Fruit fly (Drosophila melanogaster) whole organism, wandering third instar larva: ENCODE data around the gene Tsr1.

Source experiments
- Abd-B ChIP-seq: fragments of >200 bp; optimal IDR thresholded peaks from 2 replicates; lab custom pipeline; 2017; ENCODE audit warnings: missing biosample characterization, missing genetic modification characterization
- CG32264 ChIP-seq: fragments of 200-800 bp; sonication (Bioruptor generic); optimal IDR thresholded peaks from 2 replicates; lab custom pipeline; 2016; ENCODE audit warnings: missing biosample characterization, missing genetic modification characterization
- CG9705 ChIP-seq: fragments of 200-800 bp; sonication (Bioruptor generic); optimal IDR thresholded peaks from 2 replicates; lab custom pipeline; 2018; ENCODE audit warnings: missing biosample characterization, mild to moderate bottlenecking, missing genetic modification characterization
- CrebA ChIP-seq: fragments of 200-800 bp; sonication (Bioruptor generic); optimal IDR thresholded peaks from 2 replicates; lab custom pipeline; 2016; ENCODE audit warnings: missing biosample characterization, mild to moderate bottlenecking, missing genetic modification characterization, borderline replicate concordance
- Dfd ChIP-seq: fragments of >200 bp; optimal IDR thresholded peaks from 2 replicates; lab custom pipeline; 2017; ENCODE audit warnings: missing biosample characterization, missing genetic modification characterization
- Dif ChIP-seq: fragments of 200-275, 200-300 bp; sonication (Bioruptor generic); optimal IDR thresholded peaks from 2 replicates; lab custom pipeline; 2018; ENCODE audit warnings: missing biosample characterization, missing genetic modification characterization; ENCODE audit not compliant: partially characterized antibody
- GATAd ChIP-seq: sonication (Bioruptor generic); optimal IDR thresholded peaks from 2 replicates; lab custom pipeline; 2016; ENCODE audit warnings: missing biosample characterization, missing genetic modification characterization
- HLH106 ChIP-seq: fragments of 200-800 bp; optimal IDR thresholded peaks from 3 replicates; lab custom pipeline; 2019; ENCODE audit warnings: missing biosample characterization, mild to moderate bottlenecking, missing genetic modification characterization, moderate library complexity
- Hnf4 ChIP-seq: fragments of 200-800 bp; sonication (Bioruptor generic); optimal IDR thresholded peaks from 2 replicates; lab custom pipeline; 2016; ENCODE audit warnings: missing biosample characterization, mild to moderate bottlenecking, missing genetic modification characterization
- Hr78 ChIP-seq: fragments of >200 bp; optimal IDR thresholded peaks from 2 replicates; lab custom pipeline; 2017; ENCODE audit warnings: missing biosample characterization, missing genetic modification characterization
- Hr83 ChIP-seq: fragments of 200-300 bp; sonication (Bioruptor generic); optimal IDR thresholded peaks from 2 replicates; lab custom pipeline; 2016; ENCODE audit warnings: missing biosample characterization, mild to moderate bottlenecking, missing genetic modification characterization, moderate library complexity; ENCODE audit not compliant: poor library complexity, severe bottlenecking
- Jra ChIP-seq: sonication (Bioruptor generic); optimal IDR thresholded peaks from 2 replicates; lab custom pipeline; 2016; ENCODE audit warnings: missing biosample characterization, missing genetic modification characterization
- Mio ChIP-seq: sonication (Bioruptor generic); optimal IDR thresholded peaks from 2 replicates; lab custom pipeline; 2016; ENCODE audit warnings: missing biosample characterization, missing genetic modification characterization
- Myc ChIP-seq: fragments of >200 bp; optimal IDR thresholded peaks from 2 replicates; lab custom pipeline; 2017
- N ChIP-seq: fragments of >200 bp; optimal IDR thresholded peaks from 2 replicates; lab custom pipeline; 2018; ENCODE audit warnings: missing biosample characterization, missing external identifiers, missing genetic modification characterization
- OdsH ChIP-seq: fragments of 200-800 bp; sonication (Bioruptor generic); optimal IDR thresholded peaks from 2 replicates; lab custom pipeline; 2016; ENCODE audit warnings: missing biosample characterization, mild to moderate bottlenecking, missing genetic modification characterization
- Rel ChIP-seq, 2 experiments: fragments of 200-800 bp; sonication (Bioruptor generic) in 1 of 2; optimal IDR thresholded peaks; 2 replicates in 1 of 2; 3 replicates in 1 of 2; lab custom pipeline; 2016 to 2019; ENCODE audit warnings: mild to moderate bottlenecking in 2 of 2, missing biosample characterization in 2 of 2, missing genetic modification characterization in 2 of 2, moderate library complexity in 1 of 2
- Sp1 ChIP-seq: fragments of 200-800 bp; sonication (Bioruptor generic); optimal IDR thresholded peaks from 3 replicates; lab custom pipeline; 2019; ENCODE audit warnings: missing biosample characterization, mild to moderate bottlenecking, missing genetic modification characterization, moderate library complexity
- Vsx2 ChIP-seq: fragments of 200-300, 225-300 bp; sonication (Bioruptor generic); optimal IDR thresholded peaks from 2 replicates; lab custom pipeline; 2018; ENCODE audit warnings: missing biosample characterization, missing genetic modification characterization; ENCODE audit not compliant: partially characterized antibody
- br ChIP-seq: fragments of 200-800 bp; sonication (Bioruptor generic); optimal IDR thresholded peaks from 2 replicates; lab custom pipeline; 2016; ENCODE audit warnings: missing biosample characterization, missing genetic modification characterization
- brk ChIP-seq: fragments of 200-800 bp; sonication (Bioruptor generic); optimal IDR thresholded peaks from 2 replicates; lab custom pipeline; 2016; ENCODE audit warnings: missing biosample characterization, mild to moderate bottlenecking, missing genetic modification characterization
- dl ChIP-seq, 2 experiments: fragments of 175-275, 200-275 bp in 1 of 2; fragments of 200-275 bp in 1 of 2; sonication (Bioruptor generic); optimal IDR thresholded peaks; lab custom pipeline; 2018; ENCODE audit warnings: mild to moderate bottlenecking in 2 of 2, missing biosample characterization in 2 of 2, missing genetic modification characterization in 2 of 2, moderate library complexity in 2 of 2; ENCODE audit not compliant: partially characterized antibody in 2 of 2, insufficient read depth in 1 of 2
- dmrt93B ChIP-seq: fragments of 200-800 bp; sonication (Bioruptor generic); optimal IDR thresholded peaks from 2 replicates; lab custom pipeline; 2018; ENCODE audit warnings: missing biosample characterization, mild to moderate bottlenecking, missing genetic modification characterization
- dsf ChIP-seq: sonication (Bioruptor generic); optimal IDR thresholded peaks from 2 replicates; lab custom pipeline; 2016; ENCODE audit warnings: missing biosample characterization, missing genetic modification characterization, borderline replicate concordance
- ey ChIP-seq: fragments of 200-800 bp; sonication (Bioruptor generic); optimal IDR thresholded peaks from 2 replicates; lab custom pipeline; 2016; ENCODE audit warnings: missing biosample characterization, missing genetic modification characterization
- foxo ChIP-seq, 2 experiments: fragments of 200-800 bp; sonication (Bioruptor generic); optimal IDR thresholded peaks; 2 replicates in 1 of 2; 3 replicates in 1 of 2; lab custom pipeline; 2016 to 2017; ENCODE audit warnings: missing biosample characterization in 2 of 2, missing genetic modification characterization in 2 of 2
- fru ChIP-seq: fragments of 200-800 bp; sonication (Bioruptor generic); optimal IDR thresholded peaks from 3 replicates; lab custom pipeline; 2016; ENCODE audit warnings: missing biosample characterization, mild to moderate bottlenecking, missing genetic modification characterization
- h ChIP-seq: fragments of 200-800 bp; sonication (Bioruptor generic); optimal IDR thresholded peaks from 3 replicates; lab custom pipeline; 2016; ENCODE audit warnings: missing biosample characterization, mild to moderate bottlenecking, missing genetic modification characterization
- jim ChIP-seq: fragments of 175-275, 200-325 bp; sonication (Bioruptor generic); optimal IDR thresholded peaks from 2 replicates; lab custom pipeline; 2016; ENCODE audit warnings: missing biosample characterization, mild to moderate bottlenecking, missing genetic modification characterization
- lola ChIP-seq: fragments of >200 bp; optimal IDR thresholded peaks from 2 replicates; lab custom pipeline; 2017; ENCODE audit warnings: missing biosample characterization, missing genetic modification characterization
- pan ChIP-seq: fragments of >200 bp; optimal IDR thresholded peaks from 2 replicates; lab custom pipeline; 2017
- psq ChIP-seq: fragments of 200-800 bp; sonication (Bioruptor generic); optimal IDR thresholded peaks from 3 replicates; lab custom pipeline; 2017; ENCODE audit warnings: missing biosample characterization, mild to moderate bottlenecking, missing genetic modification characterization, moderate library complexity
- rgr ChIP-seq: fragments of 200-800 bp; sonication (Bioruptor generic); optimal IDR thresholded peaks from 3 replicates; lab custom pipeline; 2016; ENCODE audit warnings: missing biosample characterization, mild to moderate bottlenecking, missing genetic modification characterization
- sage ChIP-seq: fragments of 200-800 bp; sonication (Bioruptor generic); optimal IDR thresholded peaks from 2 replicates; lab custom pipeline; 2016; ENCODE audit warnings: missing biosample characterization, mild to moderate bottlenecking, missing genetic modification characterization
- sv ChIP-seq: fragments of 200-800 bp; sonication (Bioruptor generic); optimal IDR thresholded peaks from 3 replicates; lab custom pipeline; 2016; ENCODE audit warnings: missing biosample characterization, missing genetic modification characterization
- tai ChIP-seq: sonication (Bioruptor generic); optimal IDR thresholded peaks from 2 replicates; lab custom pipeline; 2016; ENCODE audit warnings: missing biosample characterization, missing genetic modification characterization
- usp ChIP-seq: fragments of >200 bp; optimal IDR thresholded peaks from 2 replicates; lab custom pipeline; 2017; ENCODE audit warnings: missing biosample characterization, missing genetic modification characterization
- woc ChIP-seq: sonication (Bioruptor generic); optimal IDR thresholded peaks from 2 replicates; lab custom pipeline; 2016; ENCODE audit warnings: missing biosample characterization, mild to moderate bottlenecking, missing genetic modification characterization

Tsr1 gene

DNA sequence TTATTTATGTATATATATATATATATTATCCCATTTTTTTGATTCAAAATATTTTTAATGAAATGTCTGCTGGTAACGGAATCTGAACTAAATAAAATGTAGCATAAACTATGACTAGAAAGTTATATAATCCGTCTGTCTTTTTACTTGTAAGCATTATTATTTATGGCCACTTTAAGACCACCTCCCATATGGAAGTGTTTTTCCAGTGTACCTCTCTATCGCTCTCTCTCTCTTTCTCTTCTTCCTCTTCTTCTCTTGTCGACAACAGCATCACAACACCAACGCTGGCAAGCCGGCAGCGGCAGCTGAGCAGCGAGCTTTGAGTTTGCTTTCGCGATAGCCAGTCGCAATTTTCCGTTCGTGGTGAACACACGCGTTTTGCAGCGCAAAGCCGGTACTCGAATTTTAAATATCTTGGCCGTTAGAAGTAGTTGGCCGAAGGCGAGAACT lies 47.2 kb downstream of the Tsr1 start, which contains the start of gene rgn:
TSS of gene rgn (plus strand) at position 344 of the 453 bp plus-strand sequence.
- TF ChIP-seq Abd-B (GFP tag; lab: Kevin White, UChicago) (no peak), Rel (GFP tag; optimal IDR thresholded peaks at IDR 0.05; lab: Kevin White, UChicago) (no peak), Rel (tag; optimal IDR thresholded peaks at IDR 0.05; lab: Kevin White, UChicago) (peak; percentile 1), sage (GFP tag; lab: Kevin White, UChicago) (no peak), N (no peak), lola (no peak), Hnf4 (GFP tag; lab: Kevin White, UChicago) (peak; percentile 68), Vsx2 (GFP tag; lab: Kevin White, UChicago) (peak; percentile 26), woc (GFP tag; lab: Kevin White, UChicago) (peak; percentile 65), sv (GFP tag; lab: Kevin White, UChicago) (no peak), foxo (GFP tag; optimal IDR thresholded peaks at IDR 0.05; lab: Kevin White, UChicago) (peak in 1 of 2 experiments; percentile 86), CG32264 (GFP tag; lab: Kevin White, UChicago) (peak; percentile 6), jim (GFP tag; lab: Kevin White, UChicago) (no peak), Dif (GFP tag; lab: Kevin White, UChicago) (peak; percentile 67), dmrt93B (peak; percentile 72), br (GFP tag; lab: Kevin White, UChicago) (peak; percentile 29), rgr (GFP tag; lab: Kevin White, UChicago) (peak; percentile 83), usp (GFP tag; lab: Kevin White, UChicago) (no peak), HLH106 (tag; lab: Kevin White, UChicago) (peak; percentile 84), Hr83 (GFP tag; lab: Kevin White, UChicago) (peak; percentile 53), pan (lab: Kevin White, UChicago) (no peak), Mio (GFP tag; lab: Kevin White, UChicago) (no peak), ey (GFP tag; lab: Kevin White, UChicago) (peak; percentile 66), CrebA (GFP tag; lab: Kevin White, UChicago) (no peak), Sp1 (GFP tag; lab: Kevin White, UChicago) (peak; percentile 88), psq (GFP tag; lab: Kevin White, UChicago) (peak; percentile 86), GATAd (GFP tag; lab: Kevin White, UChicago) (no peak), Jra (GFP tag; lab: Kevin White, UChicago) (peak; percentile 8), Hr78 (GFP tag; lab: Kevin White, UChicago) (no peak), fru (GFP tag; lab: Kevin White, UChicago) (peak; percentile 71), tai (GFP tag; lab: Kevin White, UChicago) (no peak), OdsH (peak; percentile 81), brk (peak; percentile 3), dsf (GFP tag; lab: Kevin White, UChicago) (no peak), CG9705 (peak; percentile 59), h (GFP tag; lab: Kevin White, UChicago) (peak; percentile 64), Myc (lab: Kevin White, UChicago) (no peak), dl (GFP tag; optimal IDR thresholded peaks at IDR 0.05; lab: Kevin White, UChicago; ENCODE audit: insufficient read depth in 1 of 2, partially characterized antibody in 2 of 2) (peak; percentile 6 to 8), Dfd (GFP tag; lab: Kevin White, UChicago) (no peak)

DNA sequence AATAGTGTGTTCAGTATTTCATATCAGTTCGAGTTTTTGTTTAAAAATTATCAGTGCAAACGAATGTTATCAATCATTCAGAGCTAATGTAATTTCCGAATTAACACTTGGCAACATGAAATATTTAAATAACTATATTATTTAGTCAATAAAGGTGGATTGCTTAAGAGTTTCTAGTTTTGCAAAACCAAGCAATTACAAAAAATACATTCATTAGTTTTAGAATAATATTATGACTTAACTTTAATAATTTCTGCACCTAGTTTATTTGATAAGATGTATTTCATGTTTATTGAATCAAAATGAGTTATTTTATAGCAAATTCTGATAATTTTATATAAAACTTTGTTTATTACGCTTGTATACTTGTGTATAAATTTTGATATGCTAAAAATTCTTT lies 48.4 kb downstream of the Tsr1 start:
- TF ChIP-seq foxo (GFP tag; optimal IDR thresholded peaks at IDR 0.05; lab: Kevin White, UChicago) (peak in 1 of 2 experiments; percentile 1), sv (GFP tag; lab: Kevin White, UChicago) (no peak)

DNA sequence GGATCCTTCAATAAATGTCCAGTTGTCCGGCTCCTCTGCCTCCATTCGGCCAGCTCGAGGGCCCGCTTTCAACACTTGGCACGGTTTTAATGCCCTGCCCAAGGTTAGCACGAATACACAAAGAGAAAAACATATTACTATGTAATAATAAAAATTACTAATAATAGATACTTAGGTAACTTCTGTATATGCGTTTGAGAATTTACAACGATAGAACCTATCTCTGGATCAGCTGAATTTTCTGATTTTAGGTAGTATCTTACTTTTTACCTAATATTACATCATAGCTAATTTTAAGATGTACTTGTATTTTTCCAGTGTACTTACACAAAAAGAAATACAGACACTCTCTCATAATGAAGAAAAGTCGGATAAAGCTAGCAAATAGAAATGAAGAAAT lies 50.7 kb downstream of the Tsr1 start:
- TF ChIP-seq CrebA (GFP tag; lab: Kevin White, UChicago): no peak
- peak; percentile 33 for TF ChIP-seq HLH106 (tag; lab: Kevin White, UChicago)
- peak; percentile 42 for TF ChIP-seq rgr (GFP tag; lab: Kevin White, UChicago)
- TF ChIP-seq fru (GFP tag; lab: Kevin White, UChicago): peak; percentile 28
- TF ChIP-seq foxo (GFP tag; optimal IDR thresholded peaks at IDR 0.05; lab: Kevin White, UChicago): peak in 1 of 2 experiments; percentile 52
- TF ChIP-seq h (GFP tag; lab: Kevin White, UChicago): peak; percentile 26
- no peak for TF ChIP-seq jim (GFP tag; lab: Kevin White, UChicago)
- peak; percentile 21 for TF ChIP-seq OdsH
- TF ChIP-seq tai (GFP tag; lab: Kevin White, UChicago): no peak
- TF ChIP-seq Hr78 (GFP tag; lab: Kevin White, UChicago): no peak
- TF ChIP-seq, all 38 proteins: peak for 6
